Fruit fly (Drosophila melanogaster): ENCODE data around the gene tfc.

The tfc gene

dm6 chr3L:1307005-1307632 lies 50.9 kb downstream of the tfc start, which contains the start of the genes Ctr9 and Nt5a (continued):
- TF ChIP-seq CG11560 (tag; IDR thresholded peaks at IDR 0.05) = no peak
- TF ChIP-seq tll (GFP tag; optimal IDR thresholded peaks at IDR 0.05) = peak in 1 of 2 experiments; percentile 34
- peak; percentile 72 for TF ChIP-seq Myb (GFP tag; optimal IDR thresholded peaks at IDR 0.05)
- TF ChIP-seq CG3726 (GFP tag; IDR thresholded peaks at IDR 0.05) = no peak
- TF ChIP-seq fu2 (GFP tag; optimal IDR thresholded peaks at IDR 0.05) = peak; percentile 60
- peak; percentile 70 for TF ChIP-seq CG13624 (GFP tag; optimal IDR thresholded peaks at IDR 0.05)
- no peak for TF ChIP-seq CG6689 (GFP tag; IDR thresholded peaks at IDR 0.05)
- peak; percentile 84 for TF ChIP-seq CG34422 (GFP tag; IDR thresholded peaks at IDR 0.05)
- TF ChIP-seq Nf-YB (GFP tag; optimal IDR thresholded peaks at IDR 0.05) = peak; percentile 8
- TF ChIP-seq CG8359 (GFP tag; optimal IDR thresholded peaks at IDR 0.05; ENCODE audit: borderline replicate concordance) = no peak
- no peak for TF ChIP-seq ac (GFP tag; optimal IDR thresholded peaks at IDR 0.05)
- no peak for TF ChIP-seq Lpt (GFP tag; optimal IDR thresholded peaks at IDR 0.05)
- no peak for TF ChIP-seq ap (GFP tag; IDR thresholded peaks at IDR 0.05)
- TF ChIP-seq gfzf (GFP tag; optimal IDR thresholded peaks at IDR 0.05) = peak; percentile 43
- TF ChIP-seq Sry-δ (GFP tag; optimal IDR thresholded peaks at IDR 0.05) = peak; percentile 95
- TF ChIP-seq CG13287 (GFP tag; IDR thresholded peaks at IDR 0.05; ENCODE audit: partially characterized antibody) = peak; percentile 87
- TF ChIP-seq Dp (GFP tag; optimal IDR thresholded peaks at IDR 0.05) = peak; percentile 55
- peak; percentile 42 for TF ChIP-seq CG7987 (GFP tag; optimal IDR thresholded peaks at IDR 0.05)
- TF ChIP-seq CG7745 (tag; optimal IDR thresholded peaks at IDR 0.05) = no peak
- peak; percentile 80 for TF ChIP-seq Sin3A (optimal IDR thresholded peaks at IDR 0.05)
- TF ChIP-seq CG10321 (GFP tag; IDR thresholded peaks at IDR 0.05) = no peak
- no peak for TF ChIP-seq unpg (GFP tag; optimal IDR thresholded peaks at IDR 0.05)
- peak; percentile 85 for TF ChIP-seq unc-4 (GFP tag; IDR thresholded peaks at IDR 0.05; ENCODE audit: partially characterized antibody)
- TF ChIP-seq lola (GFP tag; optimal IDR thresholded peaks at IDR 0.05) = peak in 1 of 3 experiments; percentile 16
- peak; percentile 66 for TF ChIP-seq pho (GFP tag; optimal IDR thresholded peaks at IDR 0.05)
- TF ChIP-seq insv (GFP tag; optimal IDR thresholded peaks at IDR 0.05) = peak in 1 of 2 experiments; percentile 71
- peak; percentile 85 for TF ChIP-seq CG1603 (tag; optimal IDR thresholded peaks at IDR 0.05)
- TF ChIP-seq en (GFP tag; optimal IDR thresholded peaks at IDR 0.05) = peak; percentile 14
- peak; percentile 27 for TF ChIP-seq CG4282 (GFP tag; optimal IDR thresholded peaks at IDR 0.05)
- peak; percentile 54 for TF ChIP-seq tin (GFP tag; optimal IDR thresholded peaks at IDR 0.05)
- TF ChIP-seq CG9932 (GFP tag; IDR thresholded peaks at IDR 0.05) = peak; percentile 88
- peak; percentile 81 for TF ChIP-seq CG34224 (GFP tag; IDR thresholded peaks at IDR 0.05; ENCODE audit: partially characterized antibody)
- peak; percentile 37 for TF ChIP-seq CG9797 (GFP tag; optimal IDR thresholded peaks at IDR 0.05)
- TF ChIP-seq grau (tag; optimal IDR thresholded peaks at IDR 0.05) = peak; percentile 58
- peak; percentile 40 for TF ChIP-seq sd (tag; optimal IDR thresholded peaks at IDR 0.05)
- TF ChIP-seq prd (optimal IDR thresholded peaks at IDR 0.05) = no peak
- peak; percentile 45; the same call in 2 of the 3 replicates for TF ChIP-seq prd (GFP tag; IDR thresholded peaks at IDR 0.05)
- TF ChIP-seq CG4360 (GFP tag; IDR thresholded peaks at IDR 0.05) = 0 out of 2 replicates have a peak, but pooled peaks have one; percentile 36
- TF ChIP-seq tna (GFP tag; IDR thresholded peaks at IDR 0.05; ENCODE audit: partially characterized antibody) = peak; percentile 63
- TF ChIP-seq org-1 (GFP tag; optimal IDR thresholded peaks at IDR 0.05) = no peak
- TF ChIP-seq Ets97D (GFP tag; optimal IDR thresholded peaks at IDR 0.05) = peak; percentile 86
- TF ChIP-seq chn (GFP tag; optimal IDR thresholded peaks at IDR 0.05) = peak; percentile 48
- TF ChIP-seq slou (GFP tag; optimal IDR thresholded peaks at IDR 0.05) = no peak
- TF ChIP-seq CG17385 (GFP tag; optimal IDR thresholded peaks at IDR 0.05) = peak; percentile 8
- TF ChIP-seq NK7.1 (GFP tag; optimal IDR thresholded peaks at IDR 0.05) = peak; percentile 28
- no peak; the same call in 1 of the 2 replicates for TF ChIP-seq lmd (GFP tag; IDR thresholded peaks at IDR 0.05)
- TF ChIP-seq NfI (GFP tag; optimal IDR thresholded peaks at IDR 0.05) = peak; percentile 66
- TF ChIP-seq Nf-YC (tag; optimal IDR thresholded peaks at IDR 0.05) = no peak
- peak; percentile 64; the same call in 1 of the 2 replicates for TF ChIP-seq sna (GFP tag; IDR thresholded peaks at IDR 0.05; ENCODE audit: partially characterized antibody)

Data from whole organism, embryonic.